Fruit fly (Drosophila melanogaster) Kc167 (cell line): ENCODE measurements around the gene Polr1C.

ENCODE experiments used
- Myc ChIP-seq: fragments of >200 bp; optimal IDR thresholded peaks from 2 replicates; lab custom pipeline; 2017; ENCODE audit warnings: missing external identifiers
- insv ChIP-seq: fragments of >200 bp; optimal IDR thresholded peaks from 3 replicates; lab custom pipeline; 2018; ENCODE audit warnings: missing external identifiers

DNA sequence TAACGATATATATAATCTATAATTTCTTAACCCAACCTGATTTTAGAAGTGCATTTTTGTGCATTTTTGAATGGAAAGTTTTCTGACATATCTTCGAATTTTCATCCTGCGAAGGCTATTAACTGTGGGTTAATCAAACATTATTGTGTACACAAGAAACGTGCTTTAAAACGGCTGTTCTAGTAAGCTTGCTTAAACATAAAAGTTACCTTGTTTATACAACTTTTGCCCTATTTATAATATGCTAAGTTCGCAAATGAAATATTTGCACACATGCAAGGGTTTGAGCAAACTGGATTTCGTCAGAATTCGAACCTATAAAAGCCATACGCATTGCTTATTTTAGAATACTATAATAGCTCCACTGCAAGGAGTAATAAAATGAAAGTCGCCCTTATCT lies 31.7 kb upstream of the Polr1C start, which contains the start of gene Sgs1:
- no peak for TF ChIP-seq Myc (lab: Kevin White, UChicago)
- TF ChIP-seq insv (lab: Kevin White, UChicago) = no peak
